Fruit fly (Drosophila melanogaster) whole organism, prepupa: Measurements from ENCODE around the gene rho-5.

Experiments used
- CG10631 ChIP-seq: fragments of 200-800 bp; sonication (Bioruptor generic); optimal IDR thresholded peaks from 2 replicates; lab custom pipeline; 2016; ENCODE audit warnings: missing biosample characterization, missing genetic modification characterization
- CG11294 ChIP-seq: fragments of 200-800 bp; sonication (Bioruptor generic); IDR thresholded peaks from 2 replicates; pipeline ENCODE4 v1.3.6; 2022; ENCODE audit warnings: missing biosample characterization, missing genetic modification characterization
- CG11762 ChIP-seq: fragments of 200-800 bp; sonication (Bioruptor generic); optimal IDR thresholded peaks from 3 replicates; lab custom pipeline; 2016; ENCODE audit warnings: missing biosample characterization, missing genetic modification characterization; ENCODE audit not compliant: insufficient read depth
- CG11902 ChIP-seq: fragments of 200-800 bp; sonication (Bioruptor generic); optimal IDR thresholded peaks from 3 replicates; lab custom pipeline; 2016; ENCODE audit warnings: missing biosample characterization, missing genetic modification characterization
- CG15336 ChIP-seq: fragments of 200-800 bp; sonication (Bioruptor generic); IDR thresholded peaks from 2 replicates; pipeline ENCODE4 v1.3.6; 2022; ENCODE audit warnings: missing biosample characterization, missing genetic modification characterization
- CG1621 ChIP-seq: fragments of 200-800 bp; sonication (Bioruptor generic); optimal IDR thresholded peaks from 3 replicates; lab custom pipeline; 2018; ENCODE audit warnings: missing biosample characterization, mild to moderate bottlenecking, missing genetic modification characterization
- CG16779 ChIP-seq: fragments of 200-800 bp; sonication (Bioruptor generic); optimal IDR thresholded peaks from 3 replicates; lab custom pipeline; 2017; ENCODE audit warnings: missing biosample characterization, mild to moderate bottlenecking, missing genetic modification characterization
- CG3032 ChIP-seq: fragments of 200-800 bp; optimal IDR thresholded peaks from 2 replicates; lab custom pipeline; 2019; ENCODE audit warnings: missing biosample characterization, mild to moderate bottlenecking, missing genetic modification characterization, moderate library complexity
- CG31627 ChIP-seq: fragments of 200-800 bp; sonication (Bioruptor generic); optimal IDR thresholded peaks from 3 replicates; lab custom pipeline; 2016; ENCODE audit warnings: missing biosample characterization, missing genetic modification characterization
- CG32006 ChIP-seq: fragments of 200-800 bp; sonication (Bioruptor generic); optimal IDR thresholded peaks from 3 replicates; lab custom pipeline; 2017; ENCODE audit warnings: missing biosample characterization, mild to moderate bottlenecking, missing genetic modification characterization
- CG34406 ChIP-seq: fragments of 200-800 bp; sonication (Bioruptor generic); optimal IDR thresholded peaks from 3 replicates; lab custom pipeline; 2016; ENCODE audit warnings: missing biosample characterization, missing genetic modification characterization
- CG3919 ChIP-seq: fragments of 200-800 bp; sonication (Bioruptor generic); optimal IDR thresholded peaks from 3 replicates; lab custom pipeline; 2016; ENCODE audit warnings: missing biosample characterization, missing genetic modification characterization
- CG6163 ChIP-seq: fragments of 200-800 bp; sonication (Bioruptor generic); IDR thresholded peaks from 3 replicates; pipeline ENCODE4 v1.3.6; 2022; ENCODE audit warnings: missing biosample characterization, missing genetic modification characterization
- CG6276 ChIP-seq: fragments of 200-800 bp; sonication (Bioruptor generic); optimal IDR thresholded peaks from 2 replicates; lab custom pipeline; 2017; ENCODE audit warnings: missing biosample characterization, mild to moderate bottlenecking, missing genetic modification characterization
- CG6808 ChIP-seq: fragments of 200-800 bp; sonication (Bioruptor generic); optimal IDR thresholded peaks from 3 replicates; lab custom pipeline; 2017; ENCODE audit warnings: missing biosample characterization, missing genetic modification characterization, mild to moderate bottlenecking, moderate library complexity, missing genetic modification reagents
- CG6854 ChIP-seq: fragments of 200-800 bp; sonication (Bioruptor generic); optimal IDR thresholded peaks from 2 replicates; lab custom pipeline; 2017; ENCODE audit warnings: missing biosample characterization, mild to moderate bottlenecking, missing genetic modification characterization
- CG7368 ChIP-seq: fragments of 200-800 bp; sonication (Bioruptor generic); optimal IDR thresholded peaks from 3 replicates; lab custom pipeline; 2016; ENCODE audit warnings: missing biosample characterization, missing genetic modification characterization
- CG8632 ChIP-seq: fragments of 200-800 bp; sonication (Bioruptor generic); optimal IDR thresholded peaks from 3 replicates; lab custom pipeline; 2016; ENCODE audit warnings: missing biosample characterization, missing genetic modification characterization
- CG9139 ChIP-seq: fragments of 200-800 bp; sonication (Bioruptor generic); optimal IDR thresholded peaks from 3 replicates; lab custom pipeline; 2017; ENCODE audit warnings: missing biosample characterization, mild to moderate bottlenecking, missing genetic modification characterization
- Eip75B ChIP-seq: fragments of 200-800 bp; sonication (Bioruptor generic); optimal IDR thresholded peaks from 3 replicates; lab custom pipeline; 2016; ENCODE audit warnings: missing biosample characterization, missing genetic modification characterization
- Eip93F ChIP-seq: fragments of 200-800 bp; sonication (Bioruptor generic); optimal IDR thresholded peaks from 2 replicates; lab custom pipeline; 2016; ENCODE audit warnings: missing biosample characterization, mild to moderate bottlenecking, missing genetic modification characterization
- Ets21C ChIP-seq: fragments of 200-800 bp; sonication (Bioruptor generic); optimal IDR thresholded peaks from 3 replicates; lab custom pipeline; 2016; ENCODE audit warnings: missing biosample characterization, missing genetic modification characterization
- Gug ChIP-seq: fragments of 200-800 bp; sonication (Bioruptor generic); IDR thresholded peaks from 2 replicates; pipeline ENCODE4 v1.3.6; 2022; ENCODE audit warnings: missing biosample characterization, missing genetic modification characterization
- Hr38 ChIP-seq: sonication (Bioruptor generic); optimal IDR thresholded peaks from 2 replicates; lab custom pipeline; 2016; ENCODE audit warnings: missing biosample characterization, missing genetic modification characterization
- Hr39 ChIP-seq: fragments of 200-800 bp; sonication (Bioruptor generic); optimal IDR thresholded peaks from 2 replicates; lab custom pipeline; 2016; ENCODE audit warnings: missing biosample characterization, missing genetic modification characterization
- Hr4 ChIP-seq: fragments of 200-800 bp; sonication (Bioruptor generic); optimal IDR thresholded peaks from 3 replicates; lab custom pipeline; 2016; ENCODE audit warnings: missing biosample characterization, missing genetic modification characterization
- Lpt ChIP-seq: fragments of 200-800 bp; sonication (Bioruptor generic); optimal IDR thresholded peaks from 3 replicates; lab custom pipeline; 2016; ENCODE audit warnings: missing biosample characterization, missing genetic modification characterization
- Met ChIP-seq: fragments of 200-800 bp; sonication (Bioruptor generic); optimal IDR thresholded peaks from 3 replicates; lab custom pipeline; 2016; ENCODE audit warnings: missing biosample characterization, missing genetic modification characterization
- OdsH ChIP-seq: fragments of 200-800 bp; sonication (Bioruptor generic); optimal IDR thresholded peaks from 3 replicates; lab custom pipeline; 2016; ENCODE audit warnings: missing biosample characterization, missing genetic modification characterization
- Sox102F ChIP-seq: fragments of 200-800 bp; sonication (Bioruptor generic); optimal IDR thresholded peaks from 2 replicates; lab custom pipeline; 2016; ENCODE audit warnings: missing biosample characterization, mild to moderate bottlenecking, missing genetic modification characterization
- Sox14 ChIP-seq: fragments of 200-800 bp; sonication (Bioruptor generic); optimal IDR thresholded peaks from 3 replicates; lab custom pipeline; 2016; ENCODE audit warnings: missing biosample characterization, missing genetic modification characterization
- Sox15 ChIP-seq: fragments of 200-800 bp; sonication (Bioruptor generic); optimal IDR thresholded peaks from 3 replicates; lab custom pipeline; 2016; ENCODE audit warnings: missing biosample characterization, missing genetic modification characterization
- achi ChIP-seq: fragments of 200-800 bp; sonication (Bioruptor generic); optimal IDR thresholded peaks from 3 replicates; lab custom pipeline; 2016; ENCODE audit warnings: missing biosample characterization, missing genetic modification characterization
- acj6 ChIP-seq: fragments of 200-800 bp; sonication (Bioruptor generic); optimal IDR thresholded peaks from 3 replicates; lab custom pipeline; 2016; ENCODE audit warnings: missing biosample characterization, missing genetic modification characterization
- cyc ChIP-seq: fragments of 200-800 bp; sonication (Bioruptor generic); optimal IDR thresholded peaks from 3 replicates; lab custom pipeline; 2016; ENCODE audit warnings: missing biosample characterization, missing genetic modification characterization
- dac ChIP-seq: fragments of 200-800 bp; sonication (Bioruptor generic); optimal IDR thresholded peaks from 2 replicates; lab custom pipeline; 2017; ENCODE audit warnings: missing biosample characterization, mild to moderate bottlenecking, missing genetic modification characterization
- dsx ChIP-seq: fragments of 200-800 bp; optimal IDR thresholded peaks from 3 replicates; lab custom pipeline; 2019; ENCODE audit warnings: missing biosample characterization, mild to moderate bottlenecking, missing genetic modification characterization, moderate library complexity; ENCODE audit not compliant: poor library complexity, severe bottlenecking
- eg ChIP-seq: fragments of 200-800 bp; sonication (Bioruptor generic); IDR thresholded peaks from 3 replicates; pipeline ENCODE4 v1.3.6; 2022; ENCODE audit warnings: missing biosample characterization, missing genetic modification characterization
- esn ChIP-seq: fragments of 200-800 bp; sonication (Bioruptor generic); optimal IDR thresholded peaks from 2 replicates; lab custom pipeline; 2016; ENCODE audit warnings: missing biosample characterization, mild to moderate bottlenecking, missing genetic modification characterization, moderate library complexity
- fd85E ChIP-seq: fragments of 200-800 bp; sonication (Bioruptor generic); optimal IDR thresholded peaks from 3 replicates; lab custom pipeline; 2016; ENCODE audit warnings: missing biosample characterization, missing genetic modification characterization
- fkh ChIP-seq: fragments of 200-800 bp; sonication (Bioruptor generic); optimal IDR thresholded peaks from 3 replicates; lab custom pipeline; 2017; ENCODE audit warnings: missing biosample characterization, mild to moderate bottlenecking, missing genetic modification characterization, moderate library complexity
- lz ChIP-seq: fragments of 200-800 bp; sonication (Bioruptor generic); optimal IDR thresholded peaks from 3 replicates; lab custom pipeline; 2016; ENCODE audit warnings: missing biosample characterization, missing genetic modification characterization
- net ChIP-seq: fragments of 200-800 bp; sonication (Bioruptor generic); optimal IDR thresholded peaks from 3 replicates; lab custom pipeline; 2016; ENCODE audit warnings: missing biosample characterization, missing genetic modification characterization
- pdm3 ChIP-seq: fragments of 200-800 bp; sonication (Bioruptor generic); optimal IDR thresholded peaks from 3 replicates; lab custom pipeline; 2016; ENCODE audit warnings: missing biosample characterization, missing genetic modification characterization
- spab ChIP-seq: fragments of 200-800 bp; sonication (Bioruptor generic); optimal IDR thresholded peaks from 2 replicates; lab custom pipeline; 2017; ENCODE audit warnings: missing biosample characterization, mild to moderate bottlenecking, missing genetic modification characterization, missing genetic modification reagents
- svp ChIP-seq: fragments of 200-800 bp; sonication (Bioruptor generic); peaks from one replicate; lab custom pipeline; 2016; ENCODE audit warnings: missing biosample characterization, missing genetic modification characterization
- topi ChIP-seq: fragments of 200-800 bp; sonication (Bioruptor generic); optimal IDR thresholded peaks from 3 replicates; lab custom pipeline; 2016; ENCODE audit warnings: missing biosample characterization, missing genetic modification characterization
- vri ChIP-seq: fragments of 200-800 bp; sonication (Bioruptor generic); optimal IDR thresholded peaks from 3 replicates; lab custom pipeline; 2016; ENCODE audit warnings: missing biosample characterization, mild to moderate bottlenecking, missing genetic modification characterization

Gene rho-5

dm6 chr2L:10386208-10386805 is 12.6 kb upstream of the rho-5 start, which contains the start of the genes Cdk1 and mRpS7 (continued):
- TF ChIP-seq CG16779 (no peak), Met (GFP tag; lab: Kevin White, UChicago) (peak; percentile 72), lz (GFP tag; lab: Kevin White, UChicago) (peak; percentile 61), CG3919 (GFP tag; lab: Kevin White, UChicago) (no peak), acj6 (GFP tag; lab: Kevin White, UChicago) (peak; percentile 68), Sox15 (GFP tag; lab: Kevin White, UChicago) (peak; percentile 49), dsx (GFP tag; lab: Kevin White, UChicago) (peak; percentile 57)

- TF ChIP-seq CG8632 (GFP tag; lab: Kevin White, UChicago) (peak; percentile 69), CG7368 (peak; percentile 51), svp (GFP tag; lab: Kevin White, UChicago) (no peak), dac (no peak), achi (GFP tag; lab: Kevin White, UChicago) (no peak), CG3032 (peak; percentile 39), CG11762 (GFP tag; lab: Kevin White, UChicago) (peak; percentile 34), Hr4 (peak; percentile 54), CG11902 (peak; percentile 14), Gug (GFP tag; lab: Robert Waterston, UW) (no peak; the same call in 1 of the 2 replicates), Met (GFP tag; lab: Kevin White, UChicago) (peak; percentile 80), Sox15 (GFP tag; lab: Kevin White, UChicago) (no peak), CG34406 (GFP tag; lab: Kevin White, UChicago) (peak; percentile 73), topi (GFP tag; lab: Kevin White, UChicago) (peak; percentile 76), fd85E (GFP tag; lab: Kevin White, UChicago) (no peak), CG3919 (GFP tag; lab: Kevin White, UChicago) (no peak), CG6808 (GFP tag; lab: Kevin White, UChicago) (no peak), CG31627 (peak; percentile 59), pdm3 (no peak), CG6854 (GFP tag; lab: Kevin White, UChicago) (no peak), Sox102F (no peak), Hr38 (GFP tag; lab: Kevin White, UChicago) (no peak), Eip93F (GFP tag; lab: Kevin White, UChicago) (peak; percentile 81), eg (GFP tag; lab: Robert Waterston, UW) (no peak), CG1621 (tag; lab: Kevin White, UChicago) (no peak), Lpt (GFP tag; lab: Kevin White, UChicago) (no peak), cyc (GFP tag; lab: Kevin White, UChicago) (peak; percentile 64), acj6 (GFP tag; lab: Kevin White, UChicago) (peak; percentile 60), vri (GFP tag; lab: Kevin White, UChicago) (no peak), Hr39 (no peak), CG16779 (no peak), Ets21C (peak; percentile 37), CG11294 (GFP tag; lab: Robert Waterston, UW) (no peak), Eip75B (GFP tag; lab: Kevin White, UChicago) (peak; percentile 72), net (GFP tag; lab: Kevin White, UChicago) (no peak), spab (GFP tag; lab: Kevin White, UChicago) (no peak), Sox14 (GFP tag; lab: Kevin White, UChicago) (peak; percentile 63), fkh (GFP tag; lab: Kevin White, UChicago) (peak; percentile 33), CG10631 (GFP tag; lab: Kevin White, UChicago) (peak; percentile 43), OdsH (GFP tag; lab: Kevin White, UChicago) (peak; percentile 55), CG15336 (GFP tag; lab: Robert Waterston, UW) (peak; percentile 67), CG6163 (GFP tag; lab: Robert Waterston, UW) (no peak), CG32006 (GFP tag; lab: Kevin White, UChicago) (no peak), CG6276 (GFP tag; lab: Kevin White, UChicago) (no peak), esn (peak; percentile 81), CG9139 (no peak)
These were observed 8.3 kb upstream of the rho-5 start, which contains the start of gene CG5096 for dm6 chr2L:10381890-10382450. Gene CG5096 (plus strand): TSS chr2L:10382263.
